Fruit fly (Drosophila melanogaster) whole organism, pupa: ENCODE measurements around the gene CG15480.

Experiments used
- CG12605 ChIP-seq: fragments of 200-800 bp; sonication (Bioruptor generic); IDR thresholded peaks from 2 replicates; pipeline ENCODE4 v1.3.6; 2022; ENCODE audit warnings: missing biosample characterization, missing genetic modification characterization
- CG14655 ChIP-seq: fragments of 200-800 bp; sonication (Bioruptor generic); optimal IDR thresholded peaks from 3 replicates; lab custom pipeline; 2017; ENCODE audit warnings: mild to moderate bottlenecking, missing biosample characterization, missing genetic modification reagents, missing genetic modification characterization
- CG15710 ChIP-seq: fragments of 200-800 bp; sonication (Bioruptor generic); optimal IDR thresholded peaks from 2 replicates; lab custom pipeline; 2018; ENCODE audit warnings: missing biosample characterization, mild to moderate bottlenecking, missing genetic modification characterization, moderate library complexity
- CG32121 ChIP-seq: fragments of 200-800 bp; sonication (Bioruptor generic); IDR thresholded peaks from 2 replicates; pipeline ENCODE4 v1.3.6; 2022; ENCODE audit warnings: missing biosample characterization, missing genetic modification characterization
- CG8159 ChIP-seq: fragments of 200-800 bp; sonication (Bioruptor generic); optimal IDR thresholded peaks from 3 replicates; lab custom pipeline; 2018; ENCODE audit warnings: missing biosample characterization, mild to moderate bottlenecking, missing genetic modification characterization, moderate library complexity
- CG8301 ChIP-seq: fragments of 200-800 bp; sonication (Bioruptor generic); optimal IDR thresholded peaks from 2 replicates; lab custom pipeline; 2018; ENCODE audit warnings: missing biosample characterization, mild to moderate bottlenecking, missing genetic modification characterization
- CG9948 ChIP-seq: fragments of 200-800 bp; sonication (Bioruptor generic); optimal IDR thresholded peaks from 2 replicates; lab custom pipeline; 2018; ENCODE audit warnings: missing biosample characterization, mild to moderate bottlenecking, missing genetic modification characterization, moderate library complexity
- EcR ChIP-seq: fragments of 200-800 bp; sonication (Bioruptor generic); optimal IDR thresholded peaks from 3 replicates; lab custom pipeline; 2019; ENCODE audit warnings: missing biosample characterization, missing genetic modification characterization, mild to moderate bottlenecking, moderate library complexity, missing genetic modification reagents
- fd96Ca ChIP-seq: fragments of 200-800 bp; sonication (Bioruptor generic); IDR thresholded peaks from 3 replicates; pipeline ENCODE4 v1.3.6; 2022; ENCODE audit warnings: missing biosample characterization, missing genetic modification characterization
- gl ChIP-seq: fragments of 200-800 bp; sonication (Bioruptor generic); optimal IDR thresholded peaks from 2 replicates; lab custom pipeline; 2018; ENCODE audit warnings: missing biosample characterization, mild to moderate bottlenecking, missing genetic modification characterization

- TF ChIP-seq fd96Ca (GFP tag; lab: Robert Waterston, UW) (no peak), CG12605 (GFP tag; lab: Robert Waterston, UW) (no peak), CG15710 (tag; lab: Kevin White, UChicago) (no peak), EcR (GFP tag; lab: Kevin White, UChicago) (no peak), CG14655 (no peak), CG8159 (tag; lab: Kevin White, UChicago) (no peak), CG8301 (tag; lab: Kevin White, UChicago) (no peak), CG32121 (no peak), CG9948 (tag; lab: Kevin White, UChicago) (no peak), gl (no peak)
Measured at dm6 chr2L:13195822-13196221, 29.3 kb downstream of the CG15480 start.
